Worm (Caenorhabditis elegans) whole organism, late embryonic: Measurements from ENCODE around the gene erd-2.2.

Source experiments
- C38D4.7 ChIP-seq: fragments of 200-800 bp; sonication (Bioruptor generic); optimal IDR thresholded peaks from 2 replicates; lab custom pipeline; 2018; ENCODE audit warnings: mild to moderate bottlenecking, missing genetic modification characterization, moderate library complexity, missing compliant biosample characterization
- K02D7.2 ChIP-seq: sonication (generic microtip); optimal IDR thresholded peaks from 2 replicates; lab custom pipeline; 2017; ENCODE audit warnings: mild to moderate bottlenecking, missing genetic modification characterization, missing compliant biosample characterization
- K09A11.1 ChIP-seq: sonication (generic microtip); optimal IDR thresholded peaks from 2 replicates; lab custom pipeline; 2017; ENCODE audit warnings: antibody characterized with exemption, mild to moderate bottlenecking, missing genetic modification characterization, missing compliant biosample characterization; ENCODE audit not compliant: insufficient read depth
- ahr-1 ChIP-seq: sonication (generic microtip); optimal IDR thresholded peaks from 2 replicates; lab custom pipeline; 2016; ENCODE audit warnings: missing genetic modification characterization, missing compliant biosample characterization
- ceh-14 ChIP-seq: sonication (generic microtip); optimal IDR thresholded peaks from 2 replicates; lab custom pipeline; 2016; ENCODE audit warnings: missing genotype, missing genetic modification characterization, missing compliant biosample characterization
- ceh-18 ChIP-seq: sonication (generic microtip); optimal IDR thresholded peaks from 2 replicates; lab custom pipeline; 2016; ENCODE audit warnings: missing genetic modification characterization, missing compliant biosample characterization
- ceh-19 ChIP-seq: fragments of 200-800 bp; sonication (Bioruptor generic); optimal IDR thresholded peaks from 2 replicates; lab custom pipeline; 2018; ENCODE audit warnings: mild to moderate bottlenecking, missing genetic modification characterization, missing compliant biosample characterization
- ceh-24 ChIP-seq: sonication (generic microtip); optimal IDR thresholded peaks from 2 replicates; lab custom pipeline; 2016; ENCODE audit warnings: mild to moderate bottlenecking, missing genetic modification characterization, missing compliant biosample characterization
- ceh-30 ChIP-seq: fragments of 150-350 bp; optimal IDR thresholded peaks from 2 replicates; lab custom pipeline; 2014; ENCODE audit warnings: missing biosample characterization, missing genetic modification characterization
- ceh-31 ChIP-seq: sonication (generic microtip); optimal IDR thresholded peaks from 2 replicates; lab custom pipeline; 2016; ENCODE audit warnings: missing genetic modification characterization, missing compliant biosample characterization
- ceh-45 ChIP-seq: fragments of 200-800 bp; sonication (Bioruptor generic); IDR thresholded peaks from 2 replicates; pipeline ENCODE4 v1.3.6; 2022; ENCODE audit warnings: missing genetic modification reagents, missing genetic modification characterization, missing compliant biosample characterization
- ceh-9 ChIP-seq: sonication (generic microtip); optimal IDR thresholded peaks from 2 replicates; lab custom pipeline; 2016; ENCODE audit warnings: mild to moderate bottlenecking, missing genetic modification characterization, inconsistent platforms, missing compliant biosample characterization
- che-1 ChIP-seq: sonication (generic microtip); optimal IDR thresholded peaks from 2 replicates; lab custom pipeline; 2016; ENCODE audit warnings: mild to moderate bottlenecking, missing genetic modification characterization, missing compliant biosample characterization
- elt-2 ChIP-seq: sonication (generic microtip); optimal IDR thresholded peaks from 2 replicates; lab custom pipeline; 2016; ENCODE audit warnings: missing genetic modification reagents, missing genetic modification characterization, missing compliant biosample characterization
- elt-4 ChIP-seq: sonication (generic microtip); optimal IDR thresholded peaks from 2 replicates; lab custom pipeline; 2016; ENCODE audit warnings: missing genetic modification characterization, missing compliant biosample characterization
- fkh-6 ChIP-seq: sonication (generic microtip); optimal IDR thresholded peaks from 2 replicates; lab custom pipeline; 2016; ENCODE audit warnings: missing genetic modification characterization, missing compliant biosample characterization
- gmeb-2 ChIP-seq: sonication (generic microtip); optimal IDR thresholded peaks from 2 replicates; lab custom pipeline; 2016; ENCODE audit warnings: missing genetic modification characterization, inconsistent platforms, missing compliant biosample characterization
- hlh-13 ChIP-seq: fragments of 200-800 bp; sonication (Bioruptor generic); optimal IDR thresholded peaks from 2 replicates; lab custom pipeline; 2018; ENCODE audit warnings: mild to moderate bottlenecking, missing genetic modification characterization, missing compliant biosample characterization
- hlh-15 ChIP-seq: sonication (generic microtip); optimal IDR thresholded peaks from 2 replicates; lab custom pipeline; 2016; ENCODE audit warnings: missing genetic modification characterization, missing compliant biosample characterization
- hlh-30 ChIP-seq: sonication (generic microtip); optimal IDR thresholded peaks from 2 replicates; lab custom pipeline; 2017; ENCODE audit warnings: antibody characterized with exemption, missing genetic modification characterization, missing compliant biosample characterization; ENCODE audit not compliant: insufficient read depth
- hlh-6 ChIP-seq: sonication (generic microtip); optimal IDR thresholded peaks from 2 replicates; lab custom pipeline; 2016; ENCODE audit warnings: missing genotype, missing genetic modification characterization, missing compliant biosample characterization
- hlh-8 ChIP-seq: sonication (generic microtip); optimal IDR thresholded peaks from 2 replicates; lab custom pipeline; 2016; ENCODE audit warnings: missing genotype, missing genetic modification characterization, missing compliant biosample characterization
- lin-11 ChIP-seq: fragments of 200-800 bp; sonication (Bioruptor generic); optimal IDR thresholded peaks from 2 replicates; lab custom pipeline; 2018; ENCODE audit warnings: mild to moderate bottlenecking, missing genetic modification characterization, missing compliant biosample characterization
- mec-3 ChIP-seq: sonication (generic microtip); optimal IDR thresholded peaks from 2 replicates; lab custom pipeline; 2016; ENCODE audit warnings: borderline replicate concordance, missing genetic modification characterization, missing compliant biosample characterization
- nfya-1 ChIP-seq: sonication (generic microtip); optimal IDR thresholded peaks from 2 replicates; lab custom pipeline; 2017; ENCODE audit warnings: missing genetic modification characterization, mild to moderate bottlenecking, missing compliant biosample characterization, antibody characterized with exemption, moderate library complexity
- nhr-232 ChIP-seq: sonication (generic microtip); optimal IDR thresholded peaks from 2 replicates; lab custom pipeline; 2016; ENCODE audit warnings: missing genetic modification characterization, missing compliant biosample characterization
- npax-4 ChIP-seq: sonication (generic microtip); optimal IDR thresholded peaks from 2 replicates; lab custom pipeline; 2016; ENCODE audit warnings: missing genetic modification characterization, missing compliant biosample characterization
- odd-2 ChIP-seq: sonication (generic microtip); optimal IDR thresholded peaks from 2 replicates; lab custom pipeline; 2017; ENCODE audit warnings: antibody characterized with exemption, mild to moderate bottlenecking, missing genetic modification characterization, missing compliant biosample characterization
- pax-1 ChIP-seq: fragments of 150-350 bp; optimal IDR thresholded peaks from 2 replicates; lab custom pipeline; 2014; ENCODE audit warnings: missing biosample characterization, missing genetic modification characterization
- ref-2 ChIP-seq: sonication (generic microtip); optimal IDR thresholded peaks from 2 replicates; lab custom pipeline; 2016; ENCODE audit warnings: missing genetic modification characterization, missing compliant biosample characterization
- rnt-1 ChIP-seq: sonication (generic microtip); optimal IDR thresholded peaks from 2 replicates; lab custom pipeline; 2016; ENCODE audit warnings: missing genetic modification characterization, missing compliant biosample characterization
- sox-2 ChIP-seq: fragments of 200-800 bp; sonication (Bioruptor generic); IDR thresholded peaks from 2 replicates; pipeline ENCODE4 v1.3.6; 2022; ENCODE audit warnings: missing genetic modification reagents, missing genetic modification characterization, missing compliant biosample characterization
- sox-4 ChIP-seq: sonication (generic microtip); optimal IDR thresholded peaks from 2 replicates; lab custom pipeline; 2017; ENCODE audit warnings: mild to moderate bottlenecking, missing genetic modification characterization, inconsistent platforms, missing compliant biosample characterization
- tbx-2 ChIP-seq: sonication (generic microtip); optimal IDR thresholded peaks from 2 replicates; lab custom pipeline; 2016; ENCODE audit warnings: missing genetic modification characterization, missing compliant biosample characterization
- ttx-3 ChIP-seq: sonication (generic microtip); optimal IDR thresholded peaks from 2 replicates; lab custom pipeline; 2016; ENCODE audit warnings: missing genetic modification reagents, missing genetic modification characterization, missing compliant biosample characterization
- unc-3 ChIP-seq, 2 experiments: fragments of 200-800 bp in 1 of 2; sonication (Bioruptor generic) in 1 of 2; sonication (generic microtip) in 1 of 2; conservative IDR thresholded peaks in 1 of 2; optimal IDR thresholded peaks in 1 of 2; 2 replicates each; pipeline versions ENCODE4 v1.3.6 to Lab custom; 2016 to 2022; ENCODE audit warnings: missing compliant biosample characterization in 2 of 2, missing genetic modification characterization in 2 of 2, missing genetic modification reagents in 1 of 2
- unc-42 ChIP-seq: sonication (generic microtip); optimal IDR thresholded peaks from 2 replicates; lab custom pipeline; 2016; ENCODE audit warnings: missing genotype, missing genetic modification characterization, missing compliant biosample characterization
- unc-55 ChIP-seq: sonication (generic microtip); optimal IDR thresholded peaks from 2 replicates; lab custom pipeline; 2017; ENCODE audit warnings: missing biosample characterization, missing genetic modification reagents, missing genetic modification characterization
- ztf-16 ChIP-seq: sonication (generic microtip); optimal IDR thresholded peaks from 2 replicates; lab custom pipeline; 2017; ENCODE audit warnings: missing genetic modification characterization, missing compliant biosample characterization

erd-2.2 gene

ce11 chrIII:5871760-5872159, 35.1 kb upstream of the erd-2.2 start, which contains the start of the genes F01F1.11 and F01F1.3 (continued):
- peak; percentile 35 for TF ChIP-seq ceh-14
- no peak for TF ChIP-seq ceh-9 (tag; lab: Kevin White, UChicago)
- no peak for TF ChIP-seq C38D4.7
- TF ChIP-seq ceh-24, result no peak
- peak; percentile 37 for TF ChIP-seq rnt-1 (tag; lab: Kevin White, UChicago)

ce11 chrIII:5872288-5872687, 34.6 kb upstream of the erd-2.2 start:
- TF ChIP-seq hlh-8 (tag; lab: Kevin White, UChicago), result peak; percentile 36
- no peak for TF ChIP-seq npax-4
- TF ChIP-seq, all 69 proteins: peak for 1

- TF ChIP-seq unc-55 (GFP tag; lab: Kevin White, UChicago) (peak; percentile 59), elt-4 (no peak)
- TF ChIP-seq, all 69 proteins: peak for 1
Observed at ce11 chrIII:5874263-5874662, 32.6 kb upstream of the erd-2.2 start.

ce11 chrIII:5874664-5875417, 32.0 kb upstream of the erd-2.2 start:
- TF ChIP-seq mec-3 (no peak), ceh-14 (no peak), ceh-45 (GFP tag; lab: Robert Waterston, UW) (no peak), hlh-6 (tag; lab: Kevin White, UChicago) (no peak), gmeb-2 (tag; lab: Kevin White, UChicago) (no peak), hlh-15 (tag; lab: Kevin White, UChicago) (no peak), sox-2 (GFP tag; lab: Robert Waterston, UW) (no peak), fkh-6 (tag; lab: Kevin White, UChicago) (no peak)

ce11 chrIII:5875418-5875702, 31.5 kb upstream of the erd-2.2 start:
- no peak for TF ChIP-seq hlh-13
- no peak for TF ChIP-seq hlh-8 (tag; lab: Kevin White, UChicago)
- TF ChIP-seq ref-2 (tag; lab: Kevin White, UChicago), result no peak
- TF ChIP-seq unc-55 (GFP tag; lab: Kevin White, UChicago), result no peak
- TF ChIP-seq lin-11, result no peak
- no peak for TF ChIP-seq ceh-19 (GFP tag; lab: Kevin White, UChicago)
- no peak for TF ChIP-seq unc-3 (GFP tag; conservative IDR thresholded peaks at IDR 0.05; lab: Robert Waterston, UW)
- TF ChIP-seq unc-3 (tag; optimal IDR thresholded peaks at IDR 0.05; lab: Kevin White, UChicago), result no peak
- TF ChIP-seq sox-2 (GFP tag; lab: Robert Waterston, UW), result no peak
- no peak for TF ChIP-seq C38D4.7
- no peak for TF ChIP-seq fkh-6 (tag; lab: Kevin White, UChicago)
- no peak for TF ChIP-seq ztf-16

- TF ChIP-seq K02D7.2 (tag; lab: Kevin White, UChicago), result no peak
- TF ChIP-seq odd-2, result no peak
- TF ChIP-seq ceh-31 (tag; lab: Kevin White, UChicago), result no peak
- peak; percentile 74 for TF ChIP-seq elt-2
- TF ChIP-seq sox-4 (tag; lab: Kevin White, UChicago), result no peak
Observed at ce11 chrIII:5875705-5876104, 31.1 kb upstream of the erd-2.2 start.

- TF ChIP-seq che-1 (tag; lab: Kevin White, UChicago) (no peak), hlh-30 (tag; lab: Kevin White, UChicago) (no peak), K09A11.1 (no peak), ahr-1 (tag; lab: Kevin White, UChicago) (no peak), hlh-15 (tag; lab: Kevin White, UChicago) (no peak), nfya-1 (tag; lab: Kevin White, UChicago) (no peak), ttx-3 (tag; lab: Kevin White, UChicago) (no peak), pax-1 (tag; lab: Kevin White, UChicago) (no peak), unc-55 (GFP tag; lab: Kevin White, UChicago) (no peak), ceh-30 (tag; lab: Kevin White, UChicago) (no peak), nhr-232 (no peak), ceh-18 (no peak), ref-2 (tag; lab: Kevin White, UChicago) (no peak), unc-42 (tag; lab: Kevin White, UChicago) (no peak), tbx-2 (tag; lab: Kevin White, UChicago) (no peak), sox-4 (tag; lab: Kevin White, UChicago) (no peak), unc-3 (GFP tag; conservative IDR thresholded peaks at IDR 0.05; lab: Robert Waterston, UW) (no peak), unc-3 (tag; optimal IDR thresholded peaks at IDR 0.05; lab: Kevin White, UChicago) (no peak)
Observed at ce11 chrIII:5876140-5876675, 30.6 kb upstream of the erd-2.2 start, which contains the start of gene aldo-2. aldo-2 (minus strand) TSS chrIII:5876625.
